Worm (Caenorhabditis elegans) whole organism, midembryonic: ENCODE results near the gene lbp-7.

Source experiments
- T22C8.4 ChIP-seq: fragments of 200-800 bp; sonication (Bioruptor generic); IDR thresholded peaks from 2 replicates; pipeline ENCODE4 v1.3.6; 2022; ENCODE audit warnings: missing genetic modification characterization, missing compliant biosample characterization
- cog-1 ChIP-seq: sonication (generic microtip); optimal IDR thresholded peaks from 2 replicates; lab custom pipeline; 2016; ENCODE audit warnings: missing genetic modification characterization, missing compliant biosample characterization
- flt-1 ChIP-seq: fragments of 200-800 bp; sonication (Bioruptor generic); IDR thresholded peaks from 2 replicates; pipeline ENCODE4 v1.3.6; 2022; ENCODE audit warnings: missing genetic modification characterization, missing compliant biosample characterization
- klf-2 ChIP-seq: fragments of 200-800 bp; sonication (Bioruptor generic); conservative IDR thresholded peaks from 2 replicates; pipeline ENCODE4 v1.3.6; 2022; ENCODE audit warnings: missing genetic modification reagents, missing genetic modification characterization, missing compliant biosample characterization
- med-1 ChIP-seq: sonication (generic microtip); optimal IDR thresholded peaks from 2 replicates; lab custom pipeline; 2017; ENCODE audit warnings: missing genetic modification characterization, mild to moderate bottlenecking, missing compliant biosample characterization, antibody characterized with exemption, missing genetic modification reagents; ENCODE audit not compliant: insufficient read depth
- ref-1 ChIP-seq: fragments of 200-800 bp; sonication (Bioruptor generic); conservative IDR thresholded peaks from 2 replicates; pipeline ENCODE4 v1.3.6; 2022; ENCODE audit warnings: missing genetic modification reagents, missing genetic modification characterization, missing compliant biosample characterization
- tab-1 ChIP-seq: fragments of 200-800 bp; sonication (Bioruptor generic); IDR thresholded peaks from 2 replicates; pipeline ENCODE4 v1.3.6; 2022; ENCODE audit warnings: missing genetic modification characterization, missing compliant biosample characterization
- ztf-23 ChIP-seq: fragments of 200-800 bp; sonication (Bioruptor generic); IDR thresholded peaks from 2 replicates; pipeline ENCODE4 v1.3.6; 2022; ENCODE audit warnings: missing genetic modification reagents, missing genetic modification characterization, missing compliant biosample characterization
- ztf-29 ChIP-seq: fragments of 200-800 bp; sonication (Bioruptor generic); IDR thresholded peaks from 2 replicates; pipeline ENCODE4 v1.3.6; 2022; ENCODE audit warnings: missing genetic modification reagents, missing genetic modification characterization, missing compliant biosample characterization

lbp-7 gene

DNA sequence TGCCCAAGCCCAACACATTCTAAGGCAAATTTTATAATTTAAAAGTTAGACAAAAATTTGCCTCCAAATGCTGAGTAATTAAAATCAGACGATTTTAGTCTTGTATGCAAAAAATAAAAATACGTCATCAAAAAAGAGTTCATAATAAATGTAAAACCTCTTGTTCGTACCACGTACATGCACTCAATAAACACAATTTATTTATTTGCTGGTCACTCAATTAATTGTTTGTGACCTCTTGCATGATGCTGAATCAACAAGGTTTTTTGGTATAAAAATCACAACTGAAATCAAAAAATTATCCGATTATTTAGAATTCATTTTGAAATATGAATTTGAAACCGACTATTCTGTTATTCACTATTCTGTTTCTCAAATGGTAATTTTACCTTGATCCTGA, 29.2 kb upstream of the lbp-7 start, which contains the start of gene hpx-2:
Gene hpx-2 (plus strand): TSS at position 301 of the 400 bp plus-strand sequence.
- no peak for TF ChIP-seq flt-1
- TF ChIP-seq ref-1 (GFP tag; lab: Robert Waterston, UW) = no peak
- TF ChIP-seq tab-1 (GFP tag; lab: Robert Waterston, UW) = no peak
- no peak for TF ChIP-seq ztf-29 (GFP tag; lab: Robert Waterston, UW)
- no peak for TF ChIP-seq cog-1

ce11 chrV:13854306-13854705, 25.0 kb upstream of the lbp-7 start, which contains the start of gene ttr-21:
Gene ttr-21, minus strand, starts transcription at chrV:13854405.
- TF ChIP-seq T22C8.4 = no peak
- TF ChIP-seq klf-2 (GFP tag; lab: Robert Waterston, UW) = no peak
- no peak for TF ChIP-seq ztf-29 (GFP tag; lab: Robert Waterston, UW)
- no peak for TF ChIP-seq med-1 (GFP tag; lab: Kevin White, UChicago)

ce11 chrV:13856376-13856775, 23.0 kb upstream of the lbp-7 start, which contains the start of gene srx-134:
Gene srx-134, minus strand, starts transcription at chrV:13856476.
- no peak for TF ChIP-seq ref-1 (GFP tag; lab: Robert Waterston, UW)
- TF ChIP-seq flt-1 = no peak
- TF ChIP-seq ztf-23 = no peak
- TF ChIP-seq tab-1 (GFP tag; lab: Robert Waterston, UW) = no peak
- no peak for TF ChIP-seq med-1 (GFP tag; lab: Kevin White, UChicago)
- no peak for TF ChIP-seq ztf-29 (GFP tag; lab: Robert Waterston, UW)
- no peak for TF ChIP-seq cog-1
- no peak for TF ChIP-seq T22C8.4
- no peak for TF ChIP-seq klf-2 (GFP tag; lab: Robert Waterston, UW)

- TF ChIP-seq cog-1 (no peak), ztf-29 (GFP tag; lab: Robert Waterston, UW) (no peak), tab-1 (GFP tag; lab: Robert Waterston, UW) (no peak), flt-1 (no peak), klf-2 (GFP tag; lab: Robert Waterston, UW) (no peak), T22C8.4 (no peak)
Measured at ce11 chrV:13857132-13857531, 22.2 kb upstream of the lbp-7 start, which contains the start of gene srx-136. Gene srx-136, plus strand, starts transcription at chrV:13857432.

DNA sequence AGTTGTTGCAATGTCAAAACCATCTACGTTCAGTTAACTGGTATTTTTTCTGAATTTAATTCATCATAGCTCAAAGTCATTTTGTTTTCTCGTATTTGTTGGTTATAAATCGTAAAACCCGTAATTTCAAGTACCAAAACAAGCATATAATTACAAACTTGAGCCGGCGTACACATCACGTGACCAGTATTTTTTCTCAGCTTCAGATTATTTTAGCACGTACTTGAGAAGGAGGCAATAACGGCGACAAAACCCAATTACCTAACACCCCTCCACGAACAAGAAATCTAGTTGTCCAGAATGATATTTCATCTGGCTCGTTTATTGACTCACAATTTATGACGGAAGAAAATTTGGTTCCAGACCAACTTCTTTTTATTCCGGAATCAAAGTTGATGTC, 20.4 kb upstream of the lbp-7 start, which contains the start of gene srx-135:
Gene srx-135 (plus strand): TSS at position 301 of the 400 bp plus-strand sequence.
- no peak for TF ChIP-seq T22C8.4
- TF ChIP-seq med-1 (GFP tag; lab: Kevin White, UChicago) = no peak
- TF ChIP-seq flt-1 = no peak
- no peak for TF ChIP-seq klf-2 (GFP tag; lab: Robert Waterston, UW)
- TF ChIP-seq ztf-29 (GFP tag; lab: Robert Waterston, UW) = no peak
- TF ChIP-seq ref-1 (GFP tag; lab: Robert Waterston, UW) = no peak
- no peak for TF ChIP-seq tab-1 (GFP tag; lab: Robert Waterston, UW)

ce11 chrV:13862505-13862904, 16.8 kb upstream of the lbp-7 start, which contains the start of gene srx-137:
Gene srx-137, plus strand, starts transcription at chrV:13862805.
- no peak for TF ChIP-seq ztf-29 (GFP tag; lab: Robert Waterston, UW)
- TF ChIP-seq med-1 (GFP tag; lab: Kevin White, UChicago) = no peak
- no peak for TF ChIP-seq cog-1
- no peak for TF ChIP-seq klf-2 (GFP tag; lab: Robert Waterston, UW)
- TF ChIP-seq tab-1 (GFP tag; lab: Robert Waterston, UW) = no peak
- TF ChIP-seq ref-1 (GFP tag; lab: Robert Waterston, UW) = no peak
- TF ChIP-seq flt-1 = no peak
- no peak for TF ChIP-seq ztf-23
- no peak for TF ChIP-seq T22C8.4

DNA sequence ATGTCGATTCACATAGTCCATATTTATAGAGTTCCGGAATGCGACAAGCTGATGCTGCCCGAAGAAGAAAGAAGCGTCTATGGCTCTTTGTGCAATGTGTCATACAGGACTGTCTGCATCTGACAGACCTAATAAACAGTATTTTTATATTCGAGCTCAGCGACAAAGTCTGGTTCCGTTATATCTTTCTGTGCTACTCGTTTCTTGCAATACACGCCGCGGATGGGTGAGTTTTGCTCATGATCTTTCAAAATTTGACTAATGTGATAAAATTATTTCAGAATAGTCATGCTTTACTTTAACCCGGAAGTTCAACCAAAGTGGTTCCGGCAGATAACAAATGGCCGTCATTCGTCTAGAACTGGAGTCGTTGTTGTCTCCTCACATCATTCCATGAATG, 15.7 kb upstream of the lbp-7 start:
- TF ChIP-seq med-1 (GFP tag; lab: Kevin White, UChicago) = no peak
- TF ChIP-seq cog-1 = no peak
- TF ChIP-seq klf-2 (GFP tag; lab: Robert Waterston, UW) = no peak
- no peak for TF ChIP-seq T22C8.4
- no peak for TF ChIP-seq flt-1
- no peak for TF ChIP-seq ref-1 (GFP tag; lab: Robert Waterston, UW)
- no peak for TF ChIP-seq ztf-29 (GFP tag; lab: Robert Waterston, UW)
- TF ChIP-seq tab-1 (GFP tag; lab: Robert Waterston, UW) = no peak
- TF ChIP-seq ztf-23 = no peak

DNA sequence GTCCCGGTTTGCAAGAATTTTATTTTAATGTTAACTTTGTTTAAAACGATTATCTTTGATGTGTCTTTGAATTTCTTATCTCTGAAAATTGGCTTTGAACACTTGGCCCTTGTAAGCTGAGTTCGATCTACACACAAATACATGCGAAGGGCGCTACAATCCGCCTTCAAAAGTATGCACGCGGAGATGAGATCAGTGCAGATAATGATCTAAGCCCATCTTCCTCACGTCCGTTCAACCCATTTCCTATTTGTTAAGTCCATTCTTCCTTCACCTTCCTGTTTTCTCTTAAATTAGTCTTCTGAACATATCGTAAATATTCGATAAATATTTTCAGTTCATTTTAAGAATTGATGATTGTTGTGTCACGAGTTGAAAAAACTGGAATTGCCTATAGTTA, 13.0 kb upstream of the lbp-7 start, which contains the start of gene nhr-175:
Gene nhr-175 (plus strand): TSS at position 339 of the 400 bp plus-strand sequence.
- TF ChIP-seq T22C8.4 (no peak), flt-1 (no peak), ref-1 (GFP tag; lab: Robert Waterston, UW) (no peak), ztf-29 (GFP tag; lab: Robert Waterston, UW) (no peak), med-1 (GFP tag; lab: Kevin White, UChicago) (no peak), ztf-23 (no peak), cog-1 (no peak), tab-1 (GFP tag; lab: Robert Waterston, UW) (no peak), klf-2 (GFP tag; lab: Robert Waterston, UW) (no peak)

- TF ChIP-seq T22C8.4 (no peak), ztf-23 (no peak), tab-1 (GFP tag; lab: Robert Waterston, UW) (no peak)
Measured at ce11 chrV:13869551-13869950, 9.8 kb upstream of the lbp-7 start.

DNA sequence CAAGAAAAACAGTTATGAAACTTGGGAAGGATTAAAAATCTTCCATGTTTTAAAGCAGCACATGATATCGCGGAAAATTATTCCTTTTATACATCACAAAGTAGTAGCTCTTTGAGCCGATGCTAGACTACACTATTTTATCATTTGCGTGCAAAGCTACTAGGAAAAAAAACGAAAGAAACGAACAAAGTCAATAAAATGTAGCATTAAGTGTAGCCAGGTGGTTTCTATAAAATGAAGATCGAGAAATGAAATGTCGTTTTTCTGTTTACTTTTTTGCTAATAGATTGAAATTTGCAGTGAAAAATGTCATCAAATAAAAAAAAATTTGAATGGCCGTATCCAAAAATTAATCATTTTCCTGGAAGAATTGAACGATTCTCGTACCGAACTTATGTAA, 6.5 kb upstream of the lbp-7 start, which contains the start of gene cpt-5:
Gene cpt-5 (plus strand): TSS at position 301 of the 400 bp plus-strand sequence.
- TF ChIP-seq flt-1 (no peak), ztf-23 (no peak), tab-1 (GFP tag; lab: Robert Waterston, UW) (no peak), cog-1 (no peak)

- TF ChIP-seq flt-1 = no peak
- TF ChIP-seq ref-1 (GFP tag; lab: Robert Waterston, UW) = no peak
- TF ChIP-seq klf-2 (GFP tag; lab: Robert Waterston, UW) = no peak
- no peak for TF ChIP-seq tab-1 (GFP tag; lab: Robert Waterston, UW)
- TF ChIP-seq med-1 (GFP tag; lab: Kevin White, UChicago) = no peak
- TF ChIP-seq cog-1 = no peak
- TF ChIP-seq T22C8.4 = no peak
- TF ChIP-seq ztf-29 (GFP tag; lab: Robert Waterston, UW) = no peak
- TF ChIP-seq ztf-23 = no peak
Measured at ce11 chrV:13873323-13873722, 6.0 kb upstream of the lbp-7 start.
